Worm (Caenorhabditis elegans) whole organism, L1 larva: ENCODE measurements around the gene srx-73.

Source experiments
- ceh-82 ChIP-seq, 3 experiments: fragments of 150-350 bp in 1 of 3; sonication (generic microtip) in 2 of 3; optimal IDR thresholded peaks; 2 replicates each; lab custom pipeline; 2014 to 2017; ENCODE audit warnings: missing biosample characterization in 3 of 3, missing genetic modification characterization in 3 of 3
- egl-13 ChIP-seq: sonication (generic microtip); optimal IDR thresholded peaks from 2 replicates; lab custom pipeline; 2016; ENCODE audit warnings: missing genotype, missing genetic modification reagents, missing genetic modification characterization, missing compliant biosample characterization
- nhr-11 ChIP-seq: fragments of 150-350 bp; optimal IDR thresholded peaks from 2 replicates; lab custom pipeline; 2014; ENCODE audit warnings: missing biosample characterization, missing genetic modification characterization

- TF ChIP-seq ceh-82 (tag; optimal IDR thresholded peaks at IDR 0.05; lab: Kevin White, UChicago): no peak
- no peak for TF ChIP-seq nhr-11 (tag; lab: Kevin White, UChicago)
- no peak for TF ChIP-seq egl-13 (tag; lab: Kevin White, UChicago)
Measured at ce11 chrV:4642691-4643090, 22.9 kb downstream of the srx-73 start, which contains the start of gene soc-1.
